Worm (Caenorhabditis elegans): Measurements from ENCODE around the gene M05D6.2.

M05D6.2 gene

ce11 chrII:8481033-8481708 is 13.3 kb downstream of the M05D6.2 start (continued):
- TF ChIP-seq egl-27 (tag; optimal IDR thresholded peaks at IDR 0.05) (no peak), lin-39 (tag; optimal IDR thresholded peaks at IDR 0.05) (no peak), elt-2 (tag; optimal IDR thresholded peaks at IDR 0.05) (peak; percentile 55), ama-1 (optimal IDR thresholded peaks at IDR 0.05) (peak; percentile 88), jun-1 (tag; optimal IDR thresholded peaks at IDR 0.05) (no peak), fos-1 (tag; optimal IDR thresholded peaks at IDR 0.05) (no peak), ZK546.5 (tag; optimal IDR thresholded peaks at IDR 0.05) (no peak), mml-1 (tag; optimal IDR thresholded peaks at IDR 0.05) (peak; percentile 45), R02D3.7 (tag; optimal IDR thresholded peaks at IDR 0.05) (no peak), aly-2 (tag; optimal IDR thresholded peaks at IDR 0.05) (no peak), ceh-28 (tag; optimal IDR thresholded peaks at IDR 0.05) (no peak), daf-12 (tag; optimal IDR thresholded peaks at IDR 0.05) (no peak)

DNA sequence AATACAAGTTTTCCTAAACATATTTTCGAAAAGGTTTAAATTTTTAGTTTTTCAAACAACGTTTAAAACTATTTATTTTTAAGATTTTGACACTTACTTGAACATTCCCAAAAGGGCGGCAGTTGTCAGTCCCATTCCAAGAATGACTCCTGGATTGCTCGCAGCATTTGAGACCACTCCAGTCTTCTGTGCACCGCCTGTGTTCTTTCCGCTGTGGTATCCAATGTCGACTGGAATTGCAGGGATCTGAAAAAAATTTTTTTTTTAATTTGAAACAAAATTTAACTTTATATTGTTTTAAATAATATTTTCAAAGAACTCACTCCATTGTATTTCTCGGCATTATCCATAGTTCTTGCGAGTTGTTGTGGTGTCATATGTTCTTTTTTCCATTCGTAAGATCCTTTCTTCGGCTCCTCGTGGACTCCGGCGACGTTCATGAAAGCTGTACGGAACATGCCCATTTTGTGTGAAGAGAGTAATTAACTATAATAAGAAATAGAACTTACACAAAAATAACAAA is 13.9 kb downstream of the M05D6.2 start, which contains the start of gene M05D6.5:
Gene M05D6.5, minus strand, starts transcription at position 473 of the 523 bp plus-strand sequence.
- TF ChIP-seq ama-1 (optimal IDR thresholded peaks at IDR 0.05) (peak; percentile 89), aly-2 (tag; optimal IDR thresholded peaks at IDR 0.05) (no peak)

DNA sequence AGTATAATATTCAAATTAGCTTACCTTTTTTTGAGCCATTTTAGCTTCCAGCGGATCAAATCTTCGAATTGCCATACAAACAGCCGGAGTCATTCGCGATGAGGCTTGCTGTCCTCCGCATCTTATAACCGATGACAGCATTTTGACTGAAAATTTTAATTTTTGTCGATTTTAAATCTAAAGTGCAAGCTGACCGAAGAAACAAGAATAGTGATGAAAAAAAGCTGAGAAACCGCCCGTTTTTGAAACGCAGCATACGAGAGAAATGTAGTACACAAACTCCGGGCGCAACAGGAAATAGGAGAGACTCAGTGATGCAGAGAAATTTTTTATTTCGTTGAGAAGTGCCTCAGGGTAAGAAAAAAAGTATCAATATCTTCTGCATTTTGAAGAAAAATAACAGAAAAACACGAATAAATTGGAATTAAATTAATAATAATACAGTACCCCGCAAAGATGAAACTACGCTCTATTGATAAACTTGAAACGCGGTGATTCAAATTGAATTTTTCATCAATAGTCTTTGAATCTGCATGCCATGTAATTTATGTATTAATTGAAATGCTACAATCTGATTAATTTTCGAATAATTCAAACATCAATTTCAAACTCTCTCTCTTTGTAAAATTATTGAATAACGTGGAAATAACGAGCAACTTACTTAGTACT is 15.3 kb downstream of the M05D6.2 start:
- TF ChIP-seq pqm-1 (tag; optimal IDR thresholded peaks at IDR 0.05) (no peak), lin-15B (tag; optimal IDR thresholded peaks at IDR 0.05) (peak; percentile 40), pha-4 (tag; optimal IDR thresholded peaks at IDR 0.05) (peak; percentile 65), jun-1 (tag; optimal IDR thresholded peaks at IDR 0.05) (no peak), R02D3.7 (tag; optimal IDR thresholded peaks at IDR 0.05) (no peak), nhr-23 (tag; optimal IDR thresholded peaks at IDR 0.05) (no peak), nhr-25 (tag; optimal IDR thresholded peaks at IDR 0.05) (peak; percentile 34), nfya-1 (tag; optimal IDR thresholded peaks at IDR 0.05; ENCODE audit: insufficient read depth) (peak; percentile 46), elt-2 (tag; optimal IDR thresholded peaks at IDR 0.05) (peak; percentile 7), skn-1 (tag; optimal IDR thresholded peaks at IDR 0.05) (peak; percentile 13), lin-39 (tag; optimal IDR thresholded peaks at IDR 0.05) (peak; percentile 39), mml-1 (tag; optimal IDR thresholded peaks at IDR 0.05) (no peak)

ce11 chrII:8483793-8484186 is 15.9 kb downstream of the M05D6.2 start, which contains the start of gene taap-1:
TSS of gene taap-1 (minus strand) at chrII:8483871.
- TF ChIP-seq ceh-16 (tag; optimal IDR thresholded peaks at IDR 0.05): no peak
- TF ChIP-seq ztf-11 (tag; optimal IDR thresholded peaks at IDR 0.05): no peak
- TF ChIP-seq nhr-76 (tag; optimal IDR thresholded peaks at IDR 0.05): no peak
- TF ChIP-seq R02D3.7 (tag; optimal IDR thresholded peaks at IDR 0.05): no peak
- no peak for TF ChIP-seq jun-1 (tag; optimal IDR thresholded peaks at IDR 0.05)
- no peak for TF ChIP-seq lin-39 (tag; optimal IDR thresholded peaks at IDR 0.05)
- TF ChIP-seq pqm-1 (tag; optimal IDR thresholded peaks at IDR 0.05): peak; percentile 4
- TF ChIP-seq nhr-77 (tag; optimal IDR thresholded peaks at IDR 0.05): no peak
- no peak for TF ChIP-seq ztf-4 (tag; optimal IDR thresholded peaks at IDR 0.05)
- no peak for TF ChIP-seq unc-62 (GFP tag; optimal IDR thresholded peaks at IDR 0.05)
- TF ChIP-seq zag-1 (tag; optimal IDR thresholded peaks at IDR 0.05): no peak
- no peak for TF ChIP-seq fos-1 (tag; optimal IDR thresholded peaks at IDR 0.05)
- no peak for TF ChIP-seq pha-4 (tag; optimal IDR thresholded peaks at IDR 0.05)
- no peak for TF ChIP-seq ceh-9 (tag; optimal IDR thresholded peaks at IDR 0.05)
- TF ChIP-seq nfya-1 (tag; optimal IDR thresholded peaks at IDR 0.05; ENCODE audit: insufficient read depth): peak; percentile 17
- peak; percentile 94 for TF ChIP-seq skn-1 (tag; optimal IDR thresholded peaks at IDR 0.05)
- TF ChIP-seq nhr-43 (tag; optimal IDR thresholded peaks at IDR 0.05; ENCODE audit: poor library complexity, severe bottlenecking): peak; percentile 34
- no peak for TF ChIP-seq unc-39 (tag; optimal IDR thresholded peaks at IDR 0.05)
- no peak for TF ChIP-seq tbx-2 (tag; optimal IDR thresholded peaks at IDR 0.05)

DNA sequence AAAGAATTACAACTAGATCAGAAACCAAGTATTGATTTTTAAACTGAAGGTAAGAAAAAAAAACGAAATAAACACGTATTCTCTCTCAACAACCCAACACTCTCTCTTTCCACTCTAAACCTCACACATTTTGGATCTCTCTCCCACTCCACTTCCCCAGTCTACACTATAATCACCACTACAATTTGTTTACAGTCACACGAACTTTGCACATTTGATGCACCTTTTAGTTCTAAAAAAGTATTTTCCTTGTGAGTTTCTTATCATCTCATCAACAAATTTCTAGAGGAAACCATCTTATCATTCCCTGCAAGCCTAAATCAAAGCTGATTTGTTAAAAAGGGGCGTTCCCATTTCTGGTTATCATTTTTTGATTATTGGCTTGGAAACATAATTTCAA is 16.6 kb downstream of the M05D6.2 start:
- TF ChIP-seq nhr-28 (tag; optimal IDR thresholded peaks at IDR 0.05): no peak
- peak; percentile 67 for TF ChIP-seq pha-4 (tag; optimal IDR thresholded peaks at IDR 0.05)
- peak; percentile 26 for TF ChIP-seq nfya-1 (tag; optimal IDR thresholded peaks at IDR 0.05; ENCODE audit: insufficient read depth)
- no peak for TF ChIP-seq ceh-16 (tag; optimal IDR thresholded peaks at IDR 0.05)
- peak; percentile 32 for TF ChIP-seq skn-1 (tag; optimal IDR thresholded peaks at IDR 0.05)
- peak; percentile 26 for TF ChIP-seq nhr-25 (tag; optimal IDR thresholded peaks at IDR 0.05)
- TF ChIP-seq zag-1 (tag; optimal IDR thresholded peaks at IDR 0.05): no peak
- TF ChIP-seq ceh-82 (tag; optimal IDR thresholded peaks at IDR 0.05): no peak
- TF ChIP-seq nhr-11 (tag; optimal IDR thresholded peaks at IDR 0.05): peak; percentile 33
- TF ChIP-seq ceh-28 (tag; optimal IDR thresholded peaks at IDR 0.05): peak; percentile 31
- TF ChIP-seq elt-3 (tag; optimal IDR thresholded peaks at IDR 0.05): no peak
- no peak for TF ChIP-seq nhr-77 (tag; optimal IDR thresholded peaks at IDR 0.05)
- no peak for TF ChIP-seq egl-27 (tag; optimal IDR thresholded peaks at IDR 0.05)
- TF ChIP-seq pqm-1 (tag; optimal IDR thresholded peaks at IDR 0.05): peak; percentile 88
- peak; percentile 5 for TF ChIP-seq nhr-43 (tag; optimal IDR thresholded peaks at IDR 0.05; ENCODE audit: poor library complexity, severe bottlenecking)
- TF ChIP-seq jun-1 (tag; optimal IDR thresholded peaks at IDR 0.05): peak; percentile 33
- peak; percentile 96 for TF ChIP-seq elt-2 (tag; optimal IDR thresholded peaks at IDR 0.05)
- no peak for TF ChIP-seq aly-2 (tag; optimal IDR thresholded peaks at IDR 0.05)
- no peak for TF ChIP-seq lin-39 (tag; optimal IDR thresholded peaks at IDR 0.05)
- TF ChIP-seq tbx-2 (tag; optimal IDR thresholded peaks at IDR 0.05): no peak
- no peak for TF ChIP-seq nhr-12 (tag; optimal IDR thresholded peaks at IDR 0.05)
